Worm (Caenorhabditis elegans): ENCODE measurements around the gene agt-2.

The agt-2 gene

ce11 chrII:5384282-5384681, 10.7 kb upstream of the agt-2 start:
- no peak for TF ChIP-seq zfh-2 (GFP tag; conservative IDR thresholded peaks at IDR 0.05)
- TF ChIP-seq hrde-1 (tag; optimal IDR thresholded peaks at IDR 0.05; ENCODE audit: borderline replicate concordance) = peak; percentile 53
- 0 out of 2 replicates have a peak, but pooled peaks have one; percentile 8 for TF ChIP-seq nfyb-1 (GFP tag; IDR thresholded peaks at IDR 0.05)

- TF ChIP-seq madf-3 (GFP tag; IDR thresholded peaks at IDR 0.05) (peak; percentile 72), Y56A3A.18 (GFP tag; IDR thresholded peaks at IDR 0.05) (peak; percentile 84; the same call in 1 of the 2 replicates), fkh-3 (tag; optimal IDR thresholded peaks at IDR 0.05) (no peak), egrh-3 (GFP tag; IDR thresholded peaks at IDR 0.05) (peak; percentile 35; the same call in 1 of the 2 replicates), hsf-1 (GFP tag; IDR thresholded peaks at IDR 0.05) (peak; percentile 75), F57A8.1 (GFP tag; optimal IDR thresholded peaks at IDR 0.05) (no peak), nfya-1 (tag; optimal IDR thresholded peaks at IDR 0.05; ENCODE audit: borderline replicate concordance, insufficient read depth) (no peak), nhr-120 (GFP tag; IDR thresholded peaks at IDR 0.05) (no peak), hrde-1 (tag; optimal IDR thresholded peaks at IDR 0.05; ENCODE audit: borderline replicate concordance) (peak; percentile 3), C06A6.2 (GFP tag; conservative IDR thresholded peaks at IDR 0.05) (peak; percentile 35; the same call in 1 of the 2 replicates), B0261.1 (tag; optimal IDR thresholded peaks at IDR 0.05) (no peak), mcd-1 (GFP tag; IDR thresholded peaks at IDR 0.05) (peak; percentile 47; the same call in 1 of the 2 replicates), ztf-28 (GFP tag; IDR thresholded peaks at IDR 0.05) (no peak), let-526 (GFP tag; IDR thresholded peaks at IDR 0.05) (no peak), nhr-80 (tag; optimal IDR thresholded peaks at IDR 0.05) (peak; percentile 97), bed-2 (GFP tag; IDR thresholded peaks at IDR 0.05) (no peak), xnd-1 (tag; optimal IDR thresholded peaks at IDR 0.05) (peak; percentile 32), ztf-18 (tag; optimal IDR thresholded peaks at IDR 0.05) (peak; percentile 83), attf-3 (GFP tag; conservative IDR thresholded peaks at IDR 0.05) (no peak; the same call in 1 of the 2 replicates), hlh-12 (tag; optimal IDR thresholded peaks at IDR 0.05) (no peak), ccch-3 (GFP tag; optimal IDR thresholded peaks at IDR 0.05) (no peak), lin-40 (tag; optimal IDR thresholded peaks at IDR 0.05) (peak; percentile 62), ets-4 (GFP tag; optimal IDR thresholded peaks at IDR 0.05) (peak; percentile 54), repo-1 (tag; optimal IDR thresholded peaks at IDR 0.05) (peak; percentile 79), Y95B8A.8 (GFP tag; IDR thresholded peaks at IDR 0.05) (peak; percentile 88), cebp-2 (GFP tag; IDR thresholded peaks at IDR 0.05) (0 out of 2 replicates have a peak, but pooled peaks have one; percentile 31), ztf-25 (GFP tag; IDR thresholded peaks at IDR 0.05) (no peak), dpl-1 (GFP tag; optimal IDR thresholded peaks at IDR 0.05) (no peak), ekl-4 (GFP tag; IDR thresholded peaks at IDR 0.05) (peak; percentile 78), tlf-1 (GFP tag; optimal IDR thresholded peaks at IDR 0.05) (peak; percentile 72), snpc-1.3 (tag; optimal IDR thresholded peaks at IDR 0.05; ENCODE audit: insufficient read depth) (peak; percentile 30), sdz-38 (tag; optimal IDR thresholded peaks at IDR 0.05) (no peak), egl-44 (GFP tag; IDR thresholded peaks at IDR 0.05) (peak; percentile 30; the same call in 1 of the 2 replicates), bed-1 (GFP tag; IDR thresholded peaks at IDR 0.05) (no peak), him-1 (tag; optimal IDR thresholded peaks at IDR 0.05) (no peak), lin-35 (GFP tag; optimal IDR thresholded peaks at IDR 0.05) (peak in 1 of 3 experiments; percentile 47), mes-4 (tag; optimal IDR thresholded peaks at IDR 0.05) (no peak), F23B12.7 (tag; optimal IDR thresholded peaks at IDR 0.05; ENCODE audit: insufficient read depth) (no peak), F33H1.4 (GFP tag; IDR thresholded peaks at IDR 0.05) (peak; percentile 29; the same call in 1 of the 2 replicates), Y53G8AR.9 (GFP tag; conservative IDR thresholded peaks at IDR 0.05) (peak; percentile 86), aptf-3 (GFP tag; IDR thresholded peaks at IDR 0.05) (no peak), ceh-91 (GFP tag; IDR thresholded peaks at IDR 0.05) (no peak), hmg-1.2 (GFP tag; IDR thresholded peaks at IDR 0.05) (peak; percentile 59), unc-62 (GFP tag; optimal IDR thresholded peaks at IDR 0.05) (no peak)
Observed at ce11 chrII:5379614-5380077, 6.0 kb upstream of the agt-2 start, which contains the start of gene pkc-3. pkc-3 (plus strand) TSS chrII:5380027.

Measured in whole organism, young adult.